Fruit fly (Drosophila melanogaster): ENCODE data around the gene Oatp33Ea.

- TF ChIP-seq abd-A (tag; optimal IDR thresholded peaks at IDR 0.05) (peak; percentile 30), CoRest (tag; optimal IDR thresholded peaks at IDR 0.05) (no peak), CG32772 (GFP tag; IDR thresholded peaks at IDR 0.05) (no peak), CG10366 (GFP tag; IDR thresholded peaks at IDR 0.05) (no peak), Lpt (GFP tag; optimal IDR thresholded peaks at IDR 0.05) (no peak), C15 (GFP tag; IDR thresholded peaks at IDR 0.05) (no peak), ash1 (GFP tag; optimal IDR thresholded peaks at IDR 0.05) (no peak), fd102C (GFP tag; optimal IDR thresholded peaks at IDR 0.05) (no peak), CG7987 (GFP tag; optimal IDR thresholded peaks at IDR 0.05) (no peak), Elba2 (GFP tag; optimal IDR thresholded peaks at IDR 0.05) (no peak), CG11504 (tag; optimal IDR thresholded peaks at IDR 0.05) (no peak), CG4360 (GFP tag; IDR thresholded peaks at IDR 0.05) (no peak), maf-S (GFP tag; optimal IDR thresholded peaks at IDR 0.05) (no peak)
These were observed 37.1 kb upstream of the Oatp33Ea start for dm6 chr2L:12482723-12483342.
